Worm (Caenorhabditis elegans) whole organism, late embryonic: ENCODE measurements around the gene C30F2.2.

Source experiments
- Y22D7AL.16 ChIP-seq: sonication (generic microtip); optimal IDR thresholded peaks from 2 replicates; lab custom pipeline; 2016; ENCODE audit warnings: missing genetic modification characterization, missing compliant biosample characterization
- ceh-31 ChIP-seq: sonication (generic microtip); optimal IDR thresholded peaks from 2 replicates; lab custom pipeline; 2016; ENCODE audit warnings: missing genetic modification characterization, missing compliant biosample characterization
- ceh-45 ChIP-seq: fragments of 200-800 bp; sonication (Bioruptor generic); IDR thresholded peaks from 2 replicates; pipeline ENCODE4 v1.3.6; 2022; ENCODE audit warnings: missing genetic modification reagents, missing genetic modification characterization, missing compliant biosample characterization
- ceh-6 ChIP-seq: fragments of 200-800 bp; sonication (Bioruptor generic); optimal IDR thresholded peaks from 2 replicates; lab custom pipeline; 2018; ENCODE audit warnings: mild to moderate bottlenecking, missing genetic modification characterization, missing compliant biosample characterization
- fkh-10 ChIP-seq: fragments of 150-350 bp; optimal IDR thresholded peaks from 2 replicates; lab custom pipeline; 2014; ENCODE audit warnings: missing biosample characterization, missing genetic modification reagents, missing genetic modification characterization
- pqm-1 ChIP-seq: sonication (generic microtip); optimal IDR thresholded peaks from 2 replicates; lab custom pipeline; 2016; ENCODE audit warnings: missing genetic modification characterization, missing compliant biosample characterization
- rnt-1 ChIP-seq: sonication (generic microtip); optimal IDR thresholded peaks from 2 replicates; lab custom pipeline; 2016; ENCODE audit warnings: missing genetic modification characterization, missing compliant biosample characterization
- unc-55 ChIP-seq: sonication (generic microtip); optimal IDR thresholded peaks from 2 replicates; lab custom pipeline; 2017; ENCODE audit warnings: missing biosample characterization, missing genetic modification reagents, missing genetic modification characterization

DNA sequence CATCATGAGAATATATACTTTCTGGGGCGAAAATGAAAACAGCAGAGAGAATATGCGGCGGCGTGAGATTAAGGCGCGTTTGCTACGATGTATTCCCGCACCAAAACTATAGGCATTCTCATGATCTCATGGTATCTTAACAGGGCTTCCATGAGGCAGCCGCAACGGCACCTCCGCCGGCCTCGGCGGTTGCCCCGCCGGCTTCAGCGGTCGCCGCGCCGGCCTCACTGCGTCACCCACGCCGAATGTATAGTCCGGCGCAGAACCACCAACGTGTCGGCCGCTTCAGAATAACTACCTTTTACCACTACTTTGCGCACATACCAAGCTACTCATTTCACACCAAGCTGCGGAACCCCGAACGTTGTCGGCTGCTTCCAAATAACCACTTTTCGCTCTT lies 32.6 kb upstream of the C30F2.2 start:
- TF ChIP-seq ceh-45 (GFP tag; lab: Robert Waterston, UW) = no peak
- TF ChIP-seq unc-55 (GFP tag; lab: Kevin White, UChicago) = no peak
- TF ChIP-seq rnt-1 = no peak
- TF ChIP-seq pqm-1 (tag; lab: Kevin White, UChicago) = no peak
- TF ChIP-seq Y22D7AL.16 (tag; lab: Kevin White, UChicago) = no peak
- no peak for TF ChIP-seq ceh-31 (tag; lab: Kevin White, UChicago)
- no peak for TF ChIP-seq fkh-10 (GFP tag; lab: Kevin White, UChicago)
- TF ChIP-seq ceh-6 (GFP tag; lab: Kevin White, UChicago) = no peak
